Fruit fly (Drosophila melanogaster) whole organism: ENCODE data around the gene Irc.

Experiments
- Dll ChIP-seq: fragments of >200 bp; optimal IDR thresholded peaks from 2 replicates; lab custom pipeline; 2017
- EcR ChIP-seq, 2 experiments: fragments of >200 bp; optimal IDR thresholded peaks; 2 replicates each; lab custom pipeline; 2017; ENCODE audit warnings: missing biosample characterization in 2 of 2, missing genetic modification characterization in 2 of 2, missing genetic modification reagents in 2 of 2
- pan ChIP-seq: fragments of >200 bp; optimal IDR thresholded peaks from 2 replicates; lab custom pipeline; 2017
- psq ChIP-seq: fragments of >200 bp; optimal IDR thresholded peaks from 2 replicates; lab custom pipeline; 2017
- usp ChIP-seq: fragments of >200 bp; optimal IDR thresholded peaks from 2 replicates; lab custom pipeline; 2017; ENCODE audit warnings: missing biosample characterization, missing genetic modification characterization, mixed read lengths

- TF ChIP-seq EcR (GFP tag; optimal IDR thresholded peaks at IDR 0.05; lab: Kevin White, UChicago) (no peak), pan (lab: Kevin White, UChicago) (no peak), Dll (lab: Kevin White, UChicago) (no peak), usp (GFP tag; lab: Kevin White, UChicago) (no peak), psq (lab: Kevin White, UChicago) (no peak)
Measured at dm6 chr3R:16987220-16987923, 15.3 kb upstream of the Irc start, which contains the start of gene CG18622.
